Fruit fly (Drosophila melanogaster): ENCODE data around the gene Pfdn4.
A peak's percentile ranks its signal among the peaks of the same experiment; 100 is the strongest.

Gene Pfdn4

dm6 chr3L:5355074-5355790 lies 12.6 kb downstream of the Pfdn4 start, which contains the start of gene CG46456 (continued):
- TF ChIP-seq usp (GFP tag; optimal IDR thresholded peaks at IDR 0.05) (no peak), abd-A (tag; optimal IDR thresholded peaks at IDR 0.05) (peak; percentile 83), psq (GFP tag; optimal IDR thresholded peaks at IDR 0.05) (peak; percentile 73), CG17328 (GFP tag; IDR thresholded peaks at IDR 0.05) (peak; percentile 91), HLH3B (GFP tag; IDR thresholded peaks at IDR 0.05) (peak; percentile 93), CG16863 (GFP tag; optimal IDR thresholded peaks at IDR 0.05) (peak; percentile 42), CG3281 (GFP tag; optimal IDR thresholded peaks at IDR 0.05) (peak; percentile 97), Sox102F (GFP tag; optimal IDR thresholded peaks at IDR 0.05) (peak; percentile 95), tup (GFP tag; optimal IDR thresholded peaks at IDR 0.05) (peak; percentile 62), Vsx1 (GFP tag; optimal IDR thresholded peaks at IDR 0.05) (peak; percentile 91), E2f1 (GFP tag; IDR thresholded peaks at IDR 0.05) (peak; percentile 91), fd96Cb (tag; optimal IDR thresholded peaks at IDR 0.05) (peak; percentile 94), oc (tag; optimal IDR thresholded peaks at IDR 0.05) (peak; percentile 94), Dp (GFP tag; optimal IDR thresholded peaks at IDR 0.05) (peak; percentile 2), so (GFP tag; IDR thresholded peaks at IDR 0.05) (peak; percentile 96), Hr78 (GFP tag; optimal IDR thresholded peaks at IDR 0.05) (peak in 1 of 2 experiments; percentile 84), unpg (GFP tag; optimal IDR thresholded peaks at IDR 0.05) (peak; percentile 98), gro (GFP tag; optimal IDR thresholded peaks at IDR 0.05) (no peak), CG17568 (GFP tag; optimal IDR thresholded peaks at IDR 0.05) (peak; percentile 95), Dll (GFP tag; IDR thresholded peaks at IDR 0.05; ENCODE audit: partially characterized antibody) (peak; percentile 55; the same call in 1 of the 4 replicates), nom (GFP tag; optimal IDR thresholded peaks at IDR 0.05) (peak; percentile 91), jing (GFP tag; optimal IDR thresholded peaks at IDR 0.05) (peak; percentile 68), pzg (GFP tag; optimal IDR thresholded peaks at IDR 0.05) (peak; percentile 9), GATAe (GFP tag; conservative IDR thresholded peaks at IDR 0.05) (0 out of 2 replicates have a peak, but pooled peaks have one; percentile 32), crp (GFP tag; optimal IDR thresholded peaks at IDR 0.05) (peak in 1 of 2 experiments; percentile 59), Nf-YB (GFP tag; optimal IDR thresholded peaks at IDR 0.05) (peak; percentile 87), CG13424 (tag; optimal IDR thresholded peaks at IDR 0.05) (peak; percentile 96), CHES-1-like (GFP tag; optimal IDR thresholded peaks at IDR 0.05) (peak; percentile 30), org-1 (GFP tag; optimal IDR thresholded peaks at IDR 0.05) (peak; percentile 91), otp (GFP tag; IDR thresholded peaks at IDR 0.05) (peak; percentile 76), Elba2 (GFP tag; optimal IDR thresholded peaks at IDR 0.05) (no peak), PHDP (tag; optimal IDR thresholded peaks at IDR 0.05) (peak; percentile 98), vvl (GFP tag; IDR thresholded peaks at IDR 0.05) (peak; percentile 97), HLH4C (GFP tag; IDR thresholded peaks at IDR 0.05; ENCODE audit: partially characterized antibody) (peak; percentile 51; the same call in 2 of the 3 replicates), Optix (GFP tag; IDR thresholded peaks at IDR 0.05) (no peak; the same call in 2 of the 3 replicates), Dbx (GFP tag; IDR thresholded peaks at IDR 0.05) (peak; percentile 92), CG2889 (GFP tag; IDR thresholded peaks at IDR 0.05) (peak; percentile 98), ttk (GFP tag; IDR thresholded peaks at IDR 0.05) (peak; percentile 83; the same call in 1 of the 2 replicates), dmrt11E (tag; optimal IDR thresholded peaks at IDR 0.05) (peak; percentile 96), CG6765 (GFP tag; optimal IDR thresholded peaks at IDR 0.05) (peak; percentile 91), CG8281 (tag; optimal IDR thresholded peaks at IDR 0.05) (peak; percentile 84), Gug (GFP tag; IDR thresholded peaks at IDR 0.05) (peak; percentile 21; the same call in 2 of the 4 replicates), CG1529 (GFP tag; optimal IDR thresholded peaks at IDR 0.05) (peak; percentile 90), shn (GFP tag; optimal IDR thresholded peaks at IDR 0.05) (peak; percentile 22), CG30431 (GFP tag; optimal IDR thresholded peaks at IDR 0.05) (peak; percentile 66), CG31441 (GFP tag; IDR thresholded peaks at IDR 0.05) (peak; percentile 99), jigr1 (GFP tag; IDR thresholded peaks at IDR 0.05) (no peak; the same call in 2 of the 3 replicates)
